Fruit fly (Drosophila melanogaster): ENCODE data around the gene jus.

The jus gene

DNA sequence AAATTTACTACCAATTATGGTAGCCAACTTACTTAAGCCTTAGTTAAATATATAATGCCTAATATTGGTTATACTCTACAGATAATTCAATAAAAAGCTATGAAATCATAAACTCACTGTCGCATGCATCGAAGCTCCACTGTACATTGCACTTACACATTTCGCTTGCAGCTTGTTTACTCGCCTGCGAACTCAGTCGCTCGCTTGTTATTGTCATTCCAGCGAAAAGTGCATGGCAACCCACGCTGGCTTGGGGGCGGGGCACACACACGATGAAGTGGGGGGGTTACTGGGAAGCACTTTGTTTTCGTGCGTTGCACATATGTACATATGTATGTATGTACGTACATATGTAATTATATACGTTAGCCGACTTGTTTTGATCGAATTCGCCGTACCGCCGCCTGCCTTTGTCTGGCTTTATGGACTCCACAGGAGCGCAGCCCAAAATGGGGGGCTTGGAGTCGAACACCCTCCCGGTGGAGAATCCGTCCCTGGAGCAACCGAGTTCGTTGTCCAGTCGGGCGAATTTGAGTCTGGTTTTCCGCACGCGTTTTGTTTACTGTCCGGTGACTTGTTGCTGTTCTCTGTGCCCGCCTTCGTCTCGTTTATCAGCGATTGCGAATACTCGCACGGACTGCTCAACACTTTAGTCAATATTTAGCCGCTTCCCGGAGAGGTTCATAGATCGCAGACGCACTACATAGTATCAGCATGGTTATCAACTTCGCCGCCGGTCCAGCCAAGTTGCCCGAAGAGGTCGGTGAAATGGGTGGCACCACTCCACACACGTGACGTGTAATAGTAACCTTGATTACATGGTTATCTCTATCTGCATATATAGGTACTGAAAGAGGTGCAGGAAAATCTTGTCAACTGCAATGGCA, 5.3 kb upstream of the jus start, which contains the start of gene CG11899:
TSS of gene CG11899 (plus strand) at position 648 of the 887 bp plus-strand sequence.
- TF ChIP-seq kay (GFP tag; ENCODE audit: borderline replicate concordance) (peak; percentile 95), Mnt (GFP tag; optimal IDR thresholded peaks at IDR 0.05) (peak; percentile 89), CG12768 (GFP tag; optimal IDR thresholded peaks at IDR 0.05) (peak; percentile 92), CG1620 (GFP tag; optimal IDR thresholded peaks at IDR 0.05) (peak; percentile 55), CG7045 (GFP tag; optimal IDR thresholded peaks at IDR 0.05) (peak; percentile 78), CG14711 (tag; optimal IDR thresholded peaks at IDR 0.05) (peak; percentile 74), CG11617 (GFP tag; optimal IDR thresholded peaks at IDR 0.05) (peak; percentile 25), CG33017 (tag; optimal IDR thresholded peaks at IDR 0.05) (peak; percentile 59), Hr96 (GFP tag; optimal IDR thresholded peaks at IDR 0.05) (peak; percentile 73), Crg-1 (GFP tag; optimal IDR thresholded peaks at IDR 0.05) (peak; percentile 58), ovo (GFP tag; optimal IDR thresholded peaks at IDR 0.05) (peak; percentile 39), tj (GFP tag; optimal IDR thresholded peaks at IDR 0.05) (peak; percentile 77), toe (GFP tag; optimal IDR thresholded peaks at IDR 0.05) (peak; percentile 84), pad (GFP tag; optimal IDR thresholded peaks at IDR 0.05) (peak; percentile 77), cnc (optimal IDR thresholded peaks at IDR 0.05) (no peak), cic (GFP tag; optimal IDR thresholded peaks at IDR 0.05) (peak; percentile 95), CG5204 (GFP tag; optimal IDR thresholded peaks at IDR 0.05) (peak; percentile 43), Clk (GFP tag; optimal IDR thresholded peaks at IDR 0.05) (peak; percentile 75), CG7101 (tag; optimal IDR thresholded peaks at IDR 0.05) (peak; percentile 53), bab1 (GFP tag; optimal IDR thresholded peaks at IDR 0.05) (peak; percentile 50)

DNA sequence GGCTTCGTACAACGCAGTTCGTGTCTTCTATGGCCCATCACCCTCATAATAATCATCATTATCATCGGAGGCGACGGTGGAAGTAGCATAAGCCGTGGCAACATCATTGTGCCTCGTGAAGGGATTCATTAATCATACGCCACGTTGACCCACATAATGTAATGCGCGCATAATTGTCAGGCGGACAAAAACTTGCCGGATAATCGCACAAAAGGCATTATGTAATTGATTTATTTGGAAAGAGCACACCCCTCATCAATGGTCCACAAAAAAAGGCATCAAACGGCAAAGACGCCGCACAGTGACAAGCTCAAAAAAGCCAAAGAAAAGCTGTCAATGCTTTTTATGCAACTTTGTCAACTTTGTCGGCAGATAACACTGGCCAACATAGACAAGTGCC, 3.5 kb upstream of the jus start:
- TF ChIP-seq CG14711 (tag; optimal IDR thresholded peaks at IDR 0.05) (no peak), CG7101 (tag; optimal IDR thresholded peaks at IDR 0.05) (no peak), Crg-1 (GFP tag; optimal IDR thresholded peaks at IDR 0.05) (no peak), CG7045 (GFP tag; optimal IDR thresholded peaks at IDR 0.05) (no peak), cnc (optimal IDR thresholded peaks at IDR 0.05) (no peak), toe (GFP tag; optimal IDR thresholded peaks at IDR 0.05) (no peak)

DNA sequence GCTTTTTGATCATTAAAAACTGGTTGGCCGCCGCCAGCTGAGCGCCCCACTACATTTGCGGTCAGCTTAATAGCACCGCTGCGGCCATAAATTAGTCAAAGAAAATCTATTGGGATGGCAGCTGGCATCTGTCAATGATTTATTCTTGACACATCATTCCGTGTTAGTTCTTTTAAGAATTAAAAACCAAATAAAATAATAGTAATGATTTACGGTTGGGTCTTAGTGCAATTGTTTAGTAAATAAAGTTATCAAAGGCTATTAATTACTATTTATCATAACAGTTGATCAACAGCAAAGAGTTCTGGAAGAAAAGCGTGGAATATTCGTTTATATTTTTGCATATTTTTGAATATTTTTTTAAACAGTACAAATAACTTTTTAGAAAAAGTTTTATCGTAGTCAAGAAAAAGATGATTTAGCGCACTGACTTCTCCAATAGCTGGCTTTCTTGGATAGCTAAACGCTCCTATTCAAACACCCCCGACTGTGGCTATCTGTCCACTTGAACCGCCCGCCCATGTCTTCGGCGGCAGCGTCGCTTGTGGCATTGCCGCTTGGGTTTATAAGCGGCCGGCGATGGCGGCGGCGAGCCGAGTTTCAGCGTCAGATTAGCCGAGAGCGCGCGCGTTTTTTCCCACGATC, 2.3 kb upstream of the jus start, which contains the start of gene CG14515:
TSS of gene CG14515 (plus strand) at position 590 of the 645 bp plus-strand sequence.
- no peak for TF ChIP-seq CG14711 (tag; optimal IDR thresholded peaks at IDR 0.05)
- no peak for TF ChIP-seq Crg-1 (GFP tag; optimal IDR thresholded peaks at IDR 0.05)
- TF ChIP-seq Mnt (GFP tag; optimal IDR thresholded peaks at IDR 0.05): no peak
- TF ChIP-seq CG33017 (tag; optimal IDR thresholded peaks at IDR 0.05): no peak
- TF ChIP-seq CG1620 (GFP tag; optimal IDR thresholded peaks at IDR 0.05): no peak
- no peak for TF ChIP-seq pad (GFP tag; optimal IDR thresholded peaks at IDR 0.05)
- no peak for TF ChIP-seq ovo (GFP tag; optimal IDR thresholded peaks at IDR 0.05)
- no peak for TF ChIP-seq kay (GFP tag; ENCODE audit: borderline replicate concordance)
- no peak for TF ChIP-seq cnc (optimal IDR thresholded peaks at IDR 0.05)
- no peak for TF ChIP-seq cic (GFP tag; optimal IDR thresholded peaks at IDR 0.05)
- TF ChIP-seq tj (GFP tag; optimal IDR thresholded peaks at IDR 0.05): no peak
- TF ChIP-seq CG11617 (GFP tag; optimal IDR thresholded peaks at IDR 0.05): no peak
- TF ChIP-seq CG7045 (GFP tag; optimal IDR thresholded peaks at IDR 0.05): no peak
- TF ChIP-seq toe (GFP tag; optimal IDR thresholded peaks at IDR 0.05): no peak
- no peak for TF ChIP-seq CG7101 (tag; optimal IDR thresholded peaks at IDR 0.05)
- no peak for TF ChIP-seq CG5204 (GFP tag; optimal IDR thresholded peaks at IDR 0.05)
- no peak for TF ChIP-seq CG12768 (GFP tag; optimal IDR thresholded peaks at IDR 0.05)
- no peak for TF ChIP-seq bab1 (GFP tag; optimal IDR thresholded peaks at IDR 0.05)
- no peak for TF ChIP-seq Hr96 (GFP tag; optimal IDR thresholded peaks at IDR 0.05)
- TF ChIP-seq Clk (GFP tag; optimal IDR thresholded peaks at IDR 0.05): no peak

DNA sequence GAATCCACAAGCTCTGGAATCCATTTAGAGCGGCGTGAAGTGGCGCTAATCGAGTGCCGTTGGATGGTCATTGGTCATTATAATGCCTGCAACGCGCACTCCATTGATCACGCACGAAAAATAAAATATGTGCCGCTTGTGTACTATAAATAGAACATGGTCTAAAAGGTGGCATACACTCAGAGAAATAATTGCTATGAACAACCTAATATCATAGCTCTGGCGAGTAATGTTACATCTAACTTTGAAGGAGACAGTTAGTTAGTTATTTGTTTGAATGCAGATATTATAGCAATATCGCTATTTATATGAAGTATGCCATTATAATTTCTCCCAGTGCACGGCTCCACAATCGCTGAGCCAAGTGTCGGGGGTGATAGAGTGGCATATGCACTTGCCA, 3.8 kb downstream of the jus start:
- TF ChIP-seq cic (GFP tag; optimal IDR thresholded peaks at IDR 0.05) (no peak), toe (GFP tag; optimal IDR thresholded peaks at IDR 0.05) (no peak), CG33017 (tag; optimal IDR thresholded peaks at IDR 0.05) (no peak), bab1 (GFP tag; optimal IDR thresholded peaks at IDR 0.05) (no peak), CG5204 (GFP tag; optimal IDR thresholded peaks at IDR 0.05) (no peak), Hr96 (GFP tag; optimal IDR thresholded peaks at IDR 0.05) (no peak), cnc (optimal IDR thresholded peaks at IDR 0.05) (no peak), Mnt (GFP tag; optimal IDR thresholded peaks at IDR 0.05) (no peak), kay (GFP tag; ENCODE audit: borderline replicate concordance) (no peak), pad (GFP tag; optimal IDR thresholded peaks at IDR 0.05) (no peak), CG7045 (GFP tag; optimal IDR thresholded peaks at IDR 0.05) (no peak), Clk (GFP tag; optimal IDR thresholded peaks at IDR 0.05) (no peak), ovo (GFP tag; optimal IDR thresholded peaks at IDR 0.05) (no peak), tj (GFP tag; optimal IDR thresholded peaks at IDR 0.05) (no peak), CG14711 (tag; optimal IDR thresholded peaks at IDR 0.05) (no peak), Crg-1 (GFP tag; optimal IDR thresholded peaks at IDR 0.05) (no peak)

DNA sequence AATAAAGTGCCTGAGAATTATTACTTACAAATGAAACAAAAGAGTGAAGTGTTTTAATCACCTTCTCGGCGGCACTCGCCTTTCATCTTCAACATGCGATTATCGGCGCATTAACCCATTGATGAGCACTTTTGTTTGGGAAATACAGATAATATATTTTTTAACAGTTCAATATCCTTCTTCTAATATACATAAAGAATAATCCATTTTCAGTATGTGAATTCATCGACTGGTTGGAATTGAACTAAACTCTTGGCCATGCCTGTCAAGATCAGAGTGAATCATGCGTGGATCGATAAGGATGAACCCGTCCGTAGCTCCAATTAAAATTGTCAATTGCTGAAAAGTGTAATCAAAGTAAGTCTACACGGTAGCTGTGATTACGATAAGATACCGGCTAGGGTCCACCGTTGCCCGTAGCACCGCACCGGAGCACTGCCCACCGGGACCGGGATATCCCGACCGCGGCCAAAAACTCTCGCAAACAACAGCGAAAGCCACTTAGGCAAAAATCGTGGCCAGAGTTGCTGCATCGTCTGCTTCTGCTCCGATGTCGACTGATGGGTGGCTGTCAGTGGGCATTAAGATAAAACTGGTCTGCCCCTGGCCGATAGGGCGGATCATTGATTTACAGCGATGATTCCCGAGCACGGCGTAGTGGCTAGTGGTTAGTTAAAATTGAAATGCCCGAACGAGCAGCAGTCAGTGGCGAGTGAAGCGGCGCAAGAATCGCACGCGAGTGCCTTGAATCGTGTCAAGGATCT, 29.7 kb downstream of the jus start, which contains the start of gene CG11898:
TSS of gene CG11898 (plus strand) at position 714 of the 764 bp plus-strand sequence.
- peak; percentile 13 for TF ChIP-seq Mnt (GFP tag; optimal IDR thresholded peaks at IDR 0.05)
- no peak for TF ChIP-seq CG12768 (GFP tag; optimal IDR thresholded peaks at IDR 0.05)
- peak; percentile 2 for TF ChIP-seq CG5204 (GFP tag; optimal IDR thresholded peaks at IDR 0.05)
- TF ChIP-seq CG14711 (tag; optimal IDR thresholded peaks at IDR 0.05): peak; percentile 4
- TF ChIP-seq CG7101 (tag; optimal IDR thresholded peaks at IDR 0.05): peak; percentile 55
- TF ChIP-seq CG1620 (GFP tag; optimal IDR thresholded peaks at IDR 0.05): no peak
- peak; percentile 17 for TF ChIP-seq CG11617 (GFP tag; optimal IDR thresholded peaks at IDR 0.05)
- no peak for TF ChIP-seq kay (GFP tag; ENCODE audit: borderline replicate concordance)
- TF ChIP-seq bab1 (GFP tag; optimal IDR thresholded peaks at IDR 0.05): no peak
- TF ChIP-seq CG33017 (tag; optimal IDR thresholded peaks at IDR 0.05): peak; percentile 47
